Fruit fly (Drosophila melanogaster) whole organism, embryonic: ENCODE measurements around the gene CG12116.

ENCODE experiments used
- BtbVII ChIP-seq: fragments of 200-800 bp; sonication (Bioruptor generic); optimal IDR thresholded peaks from 3 replicates; lab custom pipeline; 2017; ENCODE audit warnings: missing biosample characterization, mild to moderate bottlenecking, missing genetic modification characterization
- CG10274 ChIP-seq: fragments of 200-800 bp; sonication (Bioruptor generic); optimal IDR thresholded peaks from 3 replicates; lab custom pipeline; 2017; ENCODE audit warnings: missing biosample characterization, mild to moderate bottlenecking, missing genetic modification characterization
- CG10979 ChIP-seq: fragments of 200-800 bp; sonication (Bioruptor generic); optimal IDR thresholded peaks from 2 replicates; lab custom pipeline; 2018; ENCODE audit warnings: missing biosample characterization, mild to moderate bottlenecking, missing genetic modification characterization, moderate library complexity
- CG12236 ChIP-seq: fragments of 200-800 bp; sonication (Bioruptor generic); optimal IDR thresholded peaks from 2 replicates; lab custom pipeline; 2016; ENCODE audit warnings: missing biosample characterization, missing genetic modification characterization
- CG14667 ChIP-seq: fragments of 200-800 bp; sonication (Bioruptor generic); IDR thresholded peaks from 2 replicates; pipeline ENCODE4 v1.3.6; 2022; ENCODE audit warnings: missing biosample characterization, missing genetic modification characterization
- CG14860 ChIP-seq: fragments of 200-800 bp; sonication (Bioruptor generic); IDR thresholded peaks from 3 replicates; pipeline ENCODE4 v1.3.6; 2022; ENCODE audit warnings: missing biosample characterization, missing genetic modification characterization; ENCODE audit not compliant: partially characterized antibody
- CG1529 ChIP-seq: fragments of 200-800 bp; sonication (Bioruptor generic); optimal IDR thresholded peaks from 3 replicates; lab custom pipeline; 2018; ENCODE audit warnings: missing biosample characterization, missing genetic modification characterization
- CG15514 ChIP-seq: fragments of 200-800 bp; sonication (Bioruptor generic); optimal IDR thresholded peaks from 3 replicates; lab custom pipeline; 2017; ENCODE audit warnings: missing biosample characterization, missing genetic modification characterization, mild to moderate bottlenecking, moderate library complexity, missing genetic modification reagents
- CG2875 ChIP-seq: fragments of 200-800 bp; sonication (Bioruptor generic); optimal IDR thresholded peaks from 2 replicates; lab custom pipeline; 2017; ENCODE audit warnings: missing biosample characterization, mild to moderate bottlenecking, missing genetic modification characterization, missing genetic modification reagents
- CG3726 ChIP-seq: fragments of 200-800 bp; sonication (Bioruptor generic); IDR thresholded peaks from 3 replicates; pipeline ENCODE4, ENCODE4 v1.3.6; 2022; ENCODE audit warnings: missing biosample characterization, missing genetic modification characterization
- CG4360 ChIP-seq: fragments of 200-800 bp; sonication (Bioruptor generic); IDR thresholded peaks from 2 replicates; pipeline ENCODE4 v1.3.6; 2022; ENCODE audit warnings: missing biosample characterization, missing genetic modification characterization
- CG43689 ChIP-seq: fragments of 200-800 bp; sonication (Bioruptor generic); IDR thresholded peaks from 2 replicates; pipeline ENCODE4 v1.3.6; 2022; ENCODE audit warnings: missing biosample characterization, missing genetic modification characterization
- CG4707 ChIP-seq: fragments of 200-800 bp; sonication (Bioruptor generic); optimal IDR thresholded peaks from 2 replicates; lab custom pipeline; 2018; ENCODE audit warnings: missing biosample characterization, mild to moderate bottlenecking, missing genetic modification characterization, moderate library complexity
- CG4730 ChIP-seq: fragments of 200-800 bp; sonication (Bioruptor generic); IDR thresholded peaks from 2 replicates; pipeline ENCODE4 v1.3.6; 2022; ENCODE audit warnings: missing biosample characterization, missing genetic modification characterization
- CG6854 ChIP-seq: fragments of 200-800 bp; sonication (Bioruptor generic); optimal IDR thresholded peaks from 3 replicates; lab custom pipeline; 2017; ENCODE audit warnings: missing biosample characterization, mild to moderate bottlenecking, missing genetic modification characterization
- CG9817 ChIP-seq: fragments of 200-800 bp; sonication (Bioruptor generic); optimal IDR thresholded peaks from 2 replicates; lab custom pipeline; 2018; ENCODE audit warnings: missing biosample characterization, mild to moderate bottlenecking, missing genetic modification characterization, moderate library complexity
- Chrac-16 ChIP-seq: fragments of 200-800 bp; sonication (Bioruptor generic); optimal IDR thresholded peaks from 3 replicates; lab custom pipeline; 2016; ENCODE audit warnings: missing biosample characterization, missing genetic modification characterization
- D ChIP-seq, 2 experiments: fragments of 200-800 bp in 1 of 2; fragments of >200 bp in 1 of 2; sonication (Bioruptor generic) in 1 of 2; optimal IDR thresholded peaks; 2 replicates in 1 of 2; 3 replicates in 1 of 2; lab custom pipeline; 2017; ENCODE audit warnings: mild to moderate bottlenecking in 1 of 2, missing biosample characterization in 1 of 2, missing genetic modification characterization in 1 of 2, missing genetic modification reagents in 1 of 2
- Dip2 ChIP-seq: fragments of 200-800 bp; sonication (Bioruptor generic); IDR thresholded peaks from 2 replicates; pipeline ENCODE4 v1.3.6; 2022; ENCODE audit warnings: missing biosample characterization, missing genetic modification characterization
- Fer1 ChIP-seq: fragments of 200-800 bp; sonication (Bioruptor generic); optimal IDR thresholded peaks from 2 replicates; lab custom pipeline; 2017; ENCODE audit warnings: missing biosample characterization, mild to moderate bottlenecking, missing genetic modification characterization
- HLH54F ChIP-seq: fragments of 200-800 bp; sonication (Bioruptor generic); optimal IDR thresholded peaks from 3 replicates; lab custom pipeline; 2016; ENCODE audit warnings: missing biosample characterization, missing genetic modification characterization
- HmgD ChIP-seq: fragments of 200-800 bp; sonication (Bioruptor generic); optimal IDR thresholded peaks from 3 replicates; lab custom pipeline; 2016; ENCODE audit warnings: missing biosample characterization, missing genetic modification characterization
- Hr3 ChIP-seq: fragments of 200-800 bp; sonication (Bioruptor generic); optimal IDR thresholded peaks from 3 replicates; lab custom pipeline; 2016; ENCODE audit warnings: missing biosample characterization, missing genetic modification characterization
- Hr39 ChIP-seq: fragments of >200 bp; optimal IDR thresholded peaks from 2 replicates; lab custom pipeline; 2017
- Myb ChIP-seq: fragments of 200-800 bp; sonication (Bioruptor generic); optimal IDR thresholded peaks from 2 replicates; lab custom pipeline; 2016; ENCODE audit warnings: missing biosample characterization, missing genetic modification characterization
- Rx ChIP-seq: fragments of 200-800 bp; sonication (Bioruptor generic); IDR thresholded peaks from 2 replicates; pipeline ENCODE4 v1.3.6; 2022; ENCODE audit warnings: missing biosample characterization, missing genetic modification characterization
- Sry-β ChIP-seq: fragments of 200-800 bp; sonication (Bioruptor generic); optimal IDR thresholded peaks from 2 replicates; lab custom pipeline; 2018; ENCODE audit warnings: missing biosample characterization, mild to moderate bottlenecking, missing genetic modification characterization, moderate library complexity
- ara ChIP-seq: fragments of 200-800 bp; sonication (Bioruptor generic); IDR thresholded peaks from 2 replicates; pipeline ENCODE4 v1.3.6; 2022; ENCODE audit warnings: missing biosample characterization, missing genetic modification characterization
- bbx ChIP-seq: fragments of 200-800 bp; sonication (Bioruptor generic); IDR thresholded peaks from 2 replicates; pipeline ENCODE4 v1.3.6; 2022; ENCODE audit warnings: missing biosample characterization, missing genetic modification characterization; ENCODE audit not compliant: partially characterized antibody
- dati ChIP-seq: fragments of 200-800 bp; sonication (Bioruptor generic); IDR thresholded peaks from 2 replicates; pipeline ENCODE4 v1.3.6; 2022; ENCODE audit warnings: missing biosample characterization, missing genetic modification characterization
- dimm ChIP-seq: fragments of 200-800 bp; sonication (Bioruptor generic); IDR thresholded peaks from 2 replicates; pipeline ENCODE4 v1.3.6; 2022; ENCODE audit warnings: missing biosample characterization, missing genetic modification characterization
- dmrt11E ChIP-seq: fragments of 200-800 bp; sonication (Bioruptor generic); optimal IDR thresholded peaks from 3 replicates; lab custom pipeline; 2018; ENCODE audit warnings: missing biosample characterization, mild to moderate bottlenecking, missing genetic modification characterization, moderate library complexity
- dmrt99B ChIP-seq: fragments of 200-800 bp; sonication (Bioruptor generic); optimal IDR thresholded peaks from 2 replicates; lab custom pipeline; 2018; ENCODE audit warnings: missing biosample characterization, mild to moderate bottlenecking, missing genetic modification characterization, moderate library complexity
- dysf ChIP-seq: fragments of 200-800 bp; sonication (Bioruptor generic); IDR thresholded peaks from 3 replicates; pipeline ENCODE4 v1.3.6; 2022; ENCODE audit warnings: missing biosample characterization, missing genetic modification characterization
- fd102C ChIP-seq: fragments of 200-800 bp; sonication (Bioruptor generic); optimal IDR thresholded peaks from 2 replicates; lab custom pipeline; 2018; ENCODE audit warnings: missing biosample characterization, mild to moderate bottlenecking, missing genetic modification characterization, moderate library complexity
- gcm2 ChIP-seq: fragments of 200-800 bp; sonication (Bioruptor generic); optimal IDR thresholded peaks from 2 replicates; lab custom pipeline; 2016; ENCODE audit warnings: missing biosample characterization, missing genetic modification characterization
- gem ChIP-seq: fragments of 200-800 bp; sonication (Bioruptor generic); optimal IDR thresholded peaks from 2 replicates; lab custom pipeline; 2019; ENCODE audit warnings: missing biosample characterization, mild to moderate bottlenecking, missing genetic modification characterization, moderate library complexity
- grn ChIP-seq: fragments of 200-800 bp; sonication (Bioruptor generic); optimal IDR thresholded peaks from 3 replicates; lab custom pipeline; 2017; ENCODE audit warnings: missing biosample characterization, missing genetic modification characterization
- gsb ChIP-seq: fragments of 200-800 bp; sonication (Bioruptor generic); IDR thresholded peaks from 2 replicates; pipeline ENCODE4 v1.3.6; 2022; ENCODE audit warnings: missing biosample characterization, missing genetic modification characterization
- hb ChIP-seq: fragments of 200-800 bp; sonication (Bioruptor generic); IDR thresholded peaks from 3 replicates; pipeline ENCODE4 v1.3.6; 2022; ENCODE audit warnings: missing biosample characterization, missing genetic modification characterization; ENCODE audit not compliant: partially characterized antibody
- lov ChIP-seq, 2 experiments: fragments of 200-800 bp in 1 of 2; fragments of >200 bp in 1 of 2; sonication (Bioruptor generic) in 1 of 2; IDR thresholded peaks in 1 of 2; optimal IDR thresholded peaks in 1 of 2; 2 replicates in 1 of 2; 3 replicates in 1 of 2; pipeline versions ENCODE4 v1.3.6 to Lab custom; 2017 to 2022; ENCODE audit warnings: missing biosample characterization in 1 of 2, missing genetic modification characterization in 1 of 2
- mld ChIP-seq: fragments of 200-800 bp; sonication (Bioruptor generic); IDR thresholded peaks from 3 replicates; pipeline ENCODE4 v1.3.6; 2022; ENCODE audit warnings: missing biosample characterization, missing genetic modification characterization; ENCODE audit not compliant: partially characterized antibody
- nerfin-1 ChIP-seq: fragments of 200-800 bp; sonication (Bioruptor generic); optimal IDR thresholded peaks from 3 replicates; lab custom pipeline; 2019; ENCODE audit warnings: missing biosample characterization, mild to moderate bottlenecking, missing genetic modification characterization, moderate library complexity
- nom ChIP-seq: fragments of 200-800 bp; sonication (Bioruptor generic); optimal IDR thresholded peaks from 2 replicates; lab custom pipeline; 2017; ENCODE audit warnings: missing biosample characterization, missing genetic modification characterization, mild to moderate bottlenecking, moderate library complexity, missing genetic modification reagents
- p53 ChIP-seq: fragments of 200-800 bp; sonication (Bioruptor generic); optimal IDR thresholded peaks from 2 replicates; lab custom pipeline; 2016; ENCODE audit warnings: missing biosample characterization, missing genetic modification characterization
- phol ChIP-seq: fragments of 200-800 bp; sonication (Bioruptor generic); optimal IDR thresholded peaks from 3 replicates; lab custom pipeline; 2018; ENCODE audit warnings: missing biosample characterization, mild to moderate bottlenecking, missing genetic modification characterization, moderate library complexity
- ranshi ChIP-seq: fragments of 200-800 bp; sonication (Bioruptor generic); IDR thresholded peaks from 2 replicates; pipeline ENCODE4 v1.3.6; 2022; ENCODE audit warnings: missing biosample characterization, missing genetic modification characterization
- sim ChIP-seq: fragments of 200-800 bp; sonication (Bioruptor generic); IDR thresholded peaks from 2 replicates; pipeline ENCODE4 v1.3.6; 2022; ENCODE audit warnings: missing biosample characterization, missing genetic modification characterization
- stc ChIP-seq: fragments of 200-800 bp; sonication (Bioruptor generic); IDR thresholded peaks from 2 replicates; pipeline ENCODE4 v1.3.6; 2022; ENCODE audit warnings: missing biosample characterization, missing genetic modification characterization
- wek ChIP-seq: fragments of 200-800 bp; sonication (Bioruptor generic); optimal IDR thresholded peaks from 3 replicates; lab custom pipeline; 2018; ENCODE audit warnings: missing biosample characterization, mild to moderate bottlenecking, missing genetic modification characterization, moderate library complexity

CG12116 gene

dm6 chrX:8436656-8437284, 32.0 kb downstream of the CG12116 start, which contains the start of gene CG1440 (continued):
- TF ChIP-seq nerfin-1 (tag; lab: Kevin White, UChicago) (peak; percentile 56), p53 (GFP tag; lab: Kevin White, UChicago) (no peak), CG14667 (GFP tag; lab: Robert Waterston, UW) (no peak), dysf (GFP tag; lab: Robert Waterston, UW) (no peak), CG14860 (GFP tag; lab: Robert Waterston, UW) (no peak), BtbVII (GFP tag; lab: Kevin White, UChicago) (no peak), Dip2 (GFP tag; lab: Robert Waterston, UW) (no peak), phol (peak; percentile 59), CG15514 (GFP tag; lab: Kevin White, UChicago) (peak; percentile 76), dimm (GFP tag; lab: Robert Waterston, UW) (no peak), CG4707 (GFP tag; lab: Kevin White, UChicago) (no peak), Fer1 (GFP tag; lab: Kevin White, UChicago) (peak; percentile 20), CG6854 (GFP tag; lab: Kevin White, UChicago) (no peak), Hr39 (lab: Kevin White, UChicago) (no peak), bbx (GFP tag; lab: Robert Waterston, UW) (no peak), lov (optimal IDR thresholded peaks at IDR 0.05; lab: Kevin White, UChicago) (no peak), lov (GFP tag; IDR thresholded peaks at IDR 0.05; lab: Robert Waterston, UW) (no peak), Chrac-16 (GFP tag; lab: Kevin White, UChicago) (no peak), CG43689 (GFP tag; lab: Robert Waterston, UW) (no peak), CG10274 (GFP tag; lab: Kevin White, UChicago) (no peak), Sry-β (GFP tag; lab: Kevin White, UChicago) (no peak), hb (GFP tag; lab: Robert Waterston, UW) (no peak), CG4360 (GFP tag; lab: Robert Waterston, UW) (no peak), mld (GFP tag; lab: Robert Waterston, UW) (no peak), Myb (GFP tag; lab: Kevin White, UChicago) (peak; percentile 43), HmgD (GFP tag; lab: Kevin White, UChicago) (no peak), CG2875 (no peak), Rx (no peak), CG4730 (GFP tag; lab: Robert Waterston, UW) (no peak), sim (GFP tag; lab: Robert Waterston, UW) (no peak), Hr3 (peak; percentile 25), D (optimal IDR thresholded peaks at IDR 0.05; lab: Kevin White, UChicago) (no peak), D (GFP tag; optimal IDR thresholded peaks at IDR 0.05; lab: Kevin White, UChicago) (no peak), nom (GFP tag; lab: Kevin White, UChicago) (no peak), gem (no peak), CG9817 (tag; lab: Kevin White, UChicago) (no peak), CG3726 (no peak), dmrt11E (tag; lab: Kevin White, UChicago) (peak; percentile 24), CG12236 (GFP tag; lab: Kevin White, UChicago) (no peak), fd102C (GFP tag; lab: Kevin White, UChicago) (no peak), HLH54F (GFP tag; lab: Kevin White, UChicago) (peak; percentile 40), ara (GFP tag; lab: Robert Waterston, UW) (no peak), gcm2 (GFP tag; lab: Kevin White, UChicago) (no peak), wek (GFP tag; lab: Kevin White, UChicago) (no peak), dati (GFP tag; lab: Robert Waterston, UW) (no peak), stc (GFP tag; lab: Robert Waterston, UW) (no peak; the same call in 1 of the 2 replicates), grn (GFP tag; lab: Kevin White, UChicago) (no peak), CG1529 (GFP tag; lab: Kevin White, UChicago) (no peak), gsb (GFP tag; lab: Robert Waterston, UW) (no peak), CG10979 (tag; lab: Kevin White, UChicago) (no peak), dmrt99B (tag; lab: Kevin White, UChicago) (no peak), ranshi (GFP tag; lab: Robert Waterston, UW) (no peak)
